Worm (Caenorhabditis elegans): Measurements from ENCODE around the gene K11G12.6.
A peak's percentile ranks its signal among the peaks of the same experiment; 100 is the strongest.

The K11G12.6 gene

DNA sequence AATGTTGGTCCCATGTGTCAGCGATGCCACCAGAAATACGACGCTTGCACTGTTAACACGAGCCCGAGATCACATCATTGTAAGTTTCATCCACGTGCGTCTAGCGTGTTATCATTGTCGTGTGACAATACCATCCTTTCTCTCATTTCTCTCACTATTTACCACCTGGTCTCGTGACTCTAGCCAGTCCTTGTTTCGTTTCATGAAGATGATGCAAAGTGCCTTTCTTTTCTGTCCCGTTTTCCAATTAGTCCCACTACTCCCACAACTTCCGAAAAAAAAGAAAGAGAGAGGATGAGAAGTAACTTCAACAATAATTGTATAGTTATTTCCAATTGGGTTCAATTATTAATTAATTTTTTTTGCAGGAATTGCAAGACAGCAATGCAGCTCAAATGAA is 13.4 kb upstream of the K11G12.6 start (continued):
- TF ChIP-seq Y79H2A.3 (GFP tag; conservative IDR thresholded peaks at IDR 0.05) (no peak), let-526 (GFP tag; IDR thresholded peaks at IDR 0.05) (no peak), ekl-4 (GFP tag; IDR thresholded peaks at IDR 0.05) (no peak), nhr-120 (GFP tag; IDR thresholded peaks at IDR 0.05) (no peak), hmg-1.2 (GFP tag; IDR thresholded peaks at IDR 0.05) (peak; percentile 14; the same call in 1 of the 2 replicates), somi-1 (GFP tag; optimal IDR thresholded peaks at IDR 0.05) (no peak), tlf-1 (GFP tag; optimal IDR thresholded peaks at IDR 0.05) (no peak), sptf-2 (GFP tag; optimal IDR thresholded peaks at IDR 0.05) (no peak), egl-18 (GFP tag; IDR thresholded peaks at IDR 0.05) (no peak), hrde-1 (tag; optimal IDR thresholded peaks at IDR 0.05; ENCODE audit: borderline replicate concordance) (no peak), unc-62 (GFP tag; optimal IDR thresholded peaks at IDR 0.05) (no peak), him-1 (tag; optimal IDR thresholded peaks at IDR 0.05) (no peak), chd-7 (tag; optimal IDR thresholded peaks at IDR 0.05) (peak; percentile 2), K12H6.12 (tag; optimal IDR thresholded peaks at IDR 0.05) (no peak), pha-4 (tag; optimal IDR thresholded peaks at IDR 0.05) (peak; percentile 85), aptf-2 (GFP tag; conservative IDR thresholded peaks at IDR 0.05) (no peak), Y53F4B.3 (GFP tag; IDR thresholded peaks at IDR 0.05) (no peak), ztf-25 (GFP tag; IDR thresholded peaks at IDR 0.05) (no peak), ama-1 (optimal IDR thresholded peaks at IDR 0.05) (peak; percentile 88), ama-1 (GFP tag; optimal IDR thresholded peaks at IDR 0.05) (no peak), F49E8.2 (tag; optimal IDR thresholded peaks at IDR 0.05; ENCODE audit: insufficient read depth) (no peak), ceh-40 (GFP tag; IDR thresholded peaks at IDR 0.05) (no peak), madf-3 (GFP tag; IDR thresholded peaks at IDR 0.05) (no peak), madf-10 (tag; optimal IDR thresholded peaks at IDR 0.05) (peak; percentile 25), B0261.1 (tag; optimal IDR thresholded peaks at IDR 0.05) (no peak), zfh-2 (GFP tag; conservative IDR thresholded peaks at IDR 0.05) (no peak), mel-28 (tag; optimal IDR thresholded peaks at IDR 0.05; ENCODE audit: borderline replicate concordance) (no peak), let-607 (tag; optimal IDR thresholded peaks at IDR 0.05) (no peak), ets-4 (GFP tag; optimal IDR thresholded peaks at IDR 0.05) (no peak), lin-35 (GFP tag; optimal IDR thresholded peaks at IDR 0.05) (peak in 1 of 3 experiments; percentile 17), lin-54 (GFP tag; optimal IDR thresholded peaks at IDR 0.05) (peak; percentile 10), B0019.2 (GFP tag; conservative IDR thresholded peaks at IDR 0.05) (no peak)

DNA sequence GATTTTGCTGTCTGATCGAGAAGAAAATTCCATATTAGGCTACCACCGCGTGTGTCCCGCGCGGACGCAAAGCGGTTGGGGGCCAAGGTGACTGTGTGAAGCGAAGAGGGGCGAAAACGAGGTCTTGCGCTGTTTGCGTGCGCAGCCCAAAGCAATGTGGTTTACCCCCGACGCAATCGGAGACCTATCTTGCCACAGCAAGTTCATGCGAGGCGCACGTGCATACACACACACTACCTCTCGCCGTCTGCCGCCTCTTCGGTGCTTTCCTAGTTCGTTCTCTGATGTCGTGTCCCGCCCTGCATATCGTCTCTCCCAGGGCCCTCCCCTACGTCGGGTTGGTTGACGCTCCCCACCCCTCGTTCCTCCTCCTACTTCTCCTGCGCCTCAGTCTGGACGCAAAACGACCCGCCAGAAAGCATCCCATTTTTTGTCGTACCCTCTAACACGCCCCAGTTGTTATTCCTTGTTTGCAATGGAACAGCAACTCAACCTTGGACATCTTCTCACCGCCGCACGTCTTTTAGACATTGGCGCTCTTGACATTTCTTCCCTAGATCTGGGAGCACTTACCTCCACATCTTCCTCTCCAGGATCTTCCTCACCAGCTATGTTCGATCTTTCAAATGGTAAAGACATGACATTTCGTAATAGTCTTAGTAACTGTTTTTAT is 12.7 kb upstream of the K11G12.6 start, which contains the start of gene mdl-1:
Gene mdl-1, plus strand, starts transcription at position 341 of the 673 bp plus-strand sequence.
- TF ChIP-seq sea-2 (GFP tag; IDR thresholded peaks at IDR 0.05) = no peak
- TF ChIP-seq aptf-2 (GFP tag; conservative IDR thresholded peaks at IDR 0.05) = no peak
- TF ChIP-seq rec-8 (tag; optimal IDR thresholded peaks at IDR 0.05) = no peak
- no peak for TF ChIP-seq D2030.7 (GFP tag; IDR thresholded peaks at IDR 0.05)
- no peak for TF ChIP-seq egl-18 (GFP tag; IDR thresholded peaks at IDR 0.05)
- no peak for TF ChIP-seq mes-4 (tag; optimal IDR thresholded peaks at IDR 0.05)
- TF ChIP-seq efl-1 (GFP tag; optimal IDR thresholded peaks at IDR 0.05) = no peak
- TF ChIP-seq F55B11.4 (tag; optimal IDR thresholded peaks at IDR 0.05; ENCODE audit: borderline replicate concordance, insufficient read depth) = no peak
- no peak for TF ChIP-seq madf-3 (GFP tag; IDR thresholded peaks at IDR 0.05)
- no peak for TF ChIP-seq F10E7.11 (tag; optimal IDR thresholded peaks at IDR 0.05)
- TF ChIP-seq egrh-3 (GFP tag; IDR thresholded peaks at IDR 0.05) = peak; percentile 86
- TF ChIP-seq egl-44 (GFP tag; IDR thresholded peaks at IDR 0.05) = peak; percentile 51; the same call in 1 of the 2 replicates
- no peak for TF ChIP-seq hlh-12 (tag; optimal IDR thresholded peaks at IDR 0.05)
- no peak for TF ChIP-seq sdz-38 (tag; optimal IDR thresholded peaks at IDR 0.05)
- no peak for TF ChIP-seq hsf-1 (GFP tag; IDR thresholded peaks at IDR 0.05)
- no peak for TF ChIP-seq attf-6 (GFP tag; IDR thresholded peaks at IDR 0.05)
- TF ChIP-seq lin-40 (tag; optimal IDR thresholded peaks at IDR 0.05) = peak; percentile 68
- no peak for TF ChIP-seq mxl-1 (tag; optimal IDR thresholded peaks at IDR 0.05)
- TF ChIP-seq snpc-1.3 (tag; optimal IDR thresholded peaks at IDR 0.05; ENCODE audit: insufficient read depth) = no peak
- no peak for TF ChIP-seq fkh-3 (tag; optimal IDR thresholded peaks at IDR 0.05)
